Worm (Caenorhabditis elegans) whole organism, L3 larva: ENCODE results near the gene F55A4.13.

Experiments
- ZK546.5 ChIP-seq: sonication (generic microtip); optimal IDR thresholded peaks from 2 replicates; lab custom pipeline; 2017; ENCODE audit warnings: missing biosample characterization, missing genetic modification characterization
- aly-2 ChIP-seq: fragments of 150-350 bp; optimal IDR thresholded peaks from 2 replicates; lab custom pipeline; 2014; ENCODE audit warnings: missing biosample characterization, missing genetic modification characterization
- ama-1 ChIP-seq: fragments of 150-350 bp; optimal IDR thresholded peaks from 2 replicates; lab custom pipeline; 2018
- ceh-16 ChIP-seq: sonication (generic microtip); optimal IDR thresholded peaks from 2 replicates; lab custom pipeline; 2017; ENCODE audit warnings: missing biosample characterization, missing genetic modification characterization
- ceh-82 ChIP-seq: fragments of 150-350 bp; optimal IDR thresholded peaks from 2 replicates; lab custom pipeline; 2014; ENCODE audit warnings: missing biosample characterization, missing genetic modification characterization
- ceh-9 ChIP-seq: sonication (generic microtip); optimal IDR thresholded peaks from 2 replicates; lab custom pipeline; 2018; ENCODE audit warnings: missing biosample characterization, missing genetic modification characterization
- daf-12 ChIP-seq: fragments of 150-350 bp; optimal IDR thresholded peaks from 2 replicates; lab custom pipeline; 2014; ENCODE audit warnings: missing biosample characterization, missing genetic modification reagents, missing genetic modification characterization
- egl-5 ChIP-seq: fragments of 150-350 bp; optimal IDR thresholded peaks from 2 replicates; lab custom pipeline; 2017; ENCODE audit warnings: missing biosample characterization, missing genetic modification reagents, missing genetic modification characterization, inconsistent platforms
- elt-1 ChIP-seq: fragments of 150-350 bp; optimal IDR thresholded peaks from 2 replicates; lab custom pipeline; 2014; ENCODE audit warnings: missing biosample characterization, missing genetic modification characterization
- elt-2 ChIP-seq: sonication (generic microtip); optimal IDR thresholded peaks from 2 replicates; lab custom pipeline; 2016; ENCODE audit warnings: missing genetic modification reagents, mild to moderate bottlenecking, missing genetic modification characterization, missing compliant biosample characterization
- eor-1 ChIP-seq, 2 experiments: fragments of 150-350 bp; optimal IDR thresholded peaks; 2 replicates each; lab custom pipeline; 2014 to 2018; ENCODE audit warnings: missing biosample characterization in 2 of 2, missing genetic modification characterization in 2 of 2
- fkh-10 ChIP-seq: sonication (generic microtip); optimal IDR thresholded peaks from 2 replicates; lab custom pipeline; 2017; ENCODE audit warnings: missing biosample characterization, missing genetic modification reagents, missing genetic modification characterization
- fkh-2 ChIP-seq: fragments of 150-350 bp; optimal IDR thresholded peaks from 2 replicates; lab custom pipeline; 2014; ENCODE audit warnings: missing biosample characterization, missing genetic modification reagents, missing genetic modification characterization
- hmg-11 ChIP-seq: sonication (generic microtip); optimal IDR thresholded peaks from 2 replicates; lab custom pipeline; 2016; ENCODE audit warnings: missing genetic modification characterization, missing compliant biosample characterization
- jun-1 ChIP-seq: fragments of 150-350 bp; optimal IDR thresholded peaks from 2 replicates; lab custom pipeline; 2014; ENCODE audit warnings: missing biosample characterization, missing genetic modification reagents, missing genetic modification characterization
- lin-15B ChIP-seq: fragments of 150-350 bp; optimal IDR thresholded peaks from 2 replicates; lab custom pipeline; 2014; ENCODE audit warnings: missing biosample characterization, missing genetic modification characterization
- lin-39 ChIP-seq: fragments of 150-350 bp; optimal IDR thresholded peaks from 2 replicates; lab custom pipeline; 2018; ENCODE audit warnings: missing biosample characterization, missing genetic modification reagents, missing genetic modification characterization
- lsy-12 ChIP-seq: sonication (generic microtip); optimal IDR thresholded peaks from 2 replicates; lab custom pipeline; 2016; ENCODE audit warnings: mild to moderate bottlenecking, missing genetic modification characterization, missing compliant biosample characterization
- mdl-1 ChIP-seq: fragments of 150-350 bp; optimal IDR thresholded peaks from 2 replicates; lab custom pipeline; 2014; ENCODE audit warnings: missing biosample characterization, missing genetic modification characterization
- mml-1 ChIP-seq: fragments of 150-350 bp; sonication (generic microtip); optimal IDR thresholded peaks from 3 replicates; lab custom pipeline; 2014; ENCODE audit warnings: missing biosample characterization, missing genetic modification characterization
- nfya-1 ChIP-seq: sonication (generic microtip); optimal IDR thresholded peaks from 2 replicates; lab custom pipeline; 2017; ENCODE audit warnings: missing genetic modification characterization, mild to moderate bottlenecking, missing compliant biosample characterization, antibody characterized with exemption, moderate library complexity; ENCODE audit not compliant: insufficient read depth
- nhr-11 ChIP-seq: fragments of 150-350 bp; optimal IDR thresholded peaks from 2 replicates; lab custom pipeline; 2014; ENCODE audit warnings: missing biosample characterization, missing genetic modification characterization
- nhr-12 ChIP-seq: fragments of 150-350 bp; optimal IDR thresholded peaks from 2 replicates; lab custom pipeline; 2014; ENCODE audit warnings: missing biosample characterization, missing genetic modification characterization
- nhr-23 ChIP-seq: fragments of 150-350 bp; optimal IDR thresholded peaks from 2 replicates; lab custom pipeline; 2014; ENCODE audit warnings: missing biosample characterization, missing genetic modification reagents, missing genetic modification characterization
- nhr-237 ChIP-seq: fragments of 150-350 bp; optimal IDR thresholded peaks from 2 replicates; lab custom pipeline; 2014; ENCODE audit warnings: missing biosample characterization, missing genetic modification characterization
- nhr-25 ChIP-seq: sonication (generic microtip); optimal IDR thresholded peaks from 2 replicates; lab custom pipeline; 2017; ENCODE audit warnings: missing biosample characterization, missing genetic modification characterization
- nhr-43 ChIP-seq: sonication (generic microtip); optimal IDR thresholded peaks from 2 replicates; lab custom pipeline; 2016; ENCODE audit warnings: mild to moderate bottlenecking, missing genetic modification characterization, missing compliant biosample characterization; ENCODE audit not compliant: poor library complexity, severe bottlenecking
- nhr-76 ChIP-seq: fragments of 150-350 bp; sonication (generic microtip); optimal IDR thresholded peaks from 5 replicates; lab custom pipeline; 2014; ENCODE audit warnings: missing biosample characterization, missing genetic modification characterization
- pha-4 ChIP-seq: fragments of 150-350 bp; optimal IDR thresholded peaks from 2 replicates; lab custom pipeline; 2014; ENCODE audit warnings: missing biosample characterization, missing genetic modification reagents, missing genetic modification characterization
- pqm-1 ChIP-seq: fragments of 150-350 bp; optimal IDR thresholded peaks from 2 replicates; lab custom pipeline; 2017; ENCODE audit warnings: missing biosample characterization, missing genetic modification characterization, inconsistent platforms
- snpc-4 ChIP-seq: fragments of 150-350 bp; optimal IDR thresholded peaks from 2 replicates; lab custom pipeline; 2014; ENCODE audit warnings: missing biosample characterization, missing genetic modification characterization
- tbx-2 ChIP-seq: sonication (generic microtip); optimal IDR thresholded peaks from 2 replicates; lab custom pipeline; 2016; ENCODE audit warnings: mild to moderate bottlenecking, missing genetic modification characterization, missing compliant biosample characterization
- unc-62 ChIP-seq: fragments of 150-350 bp; sonication (generic microtip); optimal IDR thresholded peaks from 4 replicates; lab custom pipeline; 2014; ENCODE audit warnings: missing biosample characterization, missing genetic modification reagents, missing genetic modification characterization
- zag-1 ChIP-seq: fragments of 150-350 bp; optimal IDR thresholded peaks from 2 replicates; lab custom pipeline; 2014; ENCODE audit warnings: missing biosample characterization, missing genetic modification characterization
- ztf-11 ChIP-seq: fragments of 150-350 bp; optimal IDR thresholded peaks from 2 replicates; lab custom pipeline; 2014; ENCODE audit warnings: missing biosample characterization, missing genetic modification characterization

Gene F55A4.13

ce11 chrX:1030867-1031266 is 13.5 kb upstream of the F55A4.13 start:
- TF ChIP-seq elt-2 (tag; lab: Kevin White, UChicago) (no peak), pha-4 (tag; lab: Kevin White, UChicago) (no peak), zag-1 (no peak), hmg-11 (tag; lab: Kevin White, UChicago) (no peak), nhr-25 (tag; lab: Kevin White, UChicago) (no peak)
- TF ChIP-seq, all 47 proteins: peak for 0

- TF ChIP-seq mdl-1: no peak
- no peak for TF ChIP-seq ZK546.5 (tag; lab: Kevin White, UChicago)
- TF ChIP-seq lin-15B: no peak
- no peak for TF ChIP-seq unc-62 (GFP tag; lab: Kevin White, UChicago)
- TF ChIP-seq eor-1 (tag; optimal IDR thresholded peaks at IDR 0.05; lab: Kevin White, UChicago): no peak
- TF ChIP-seq daf-12 (tag; lab: Kevin White, UChicago): no peak
- TF ChIP-seq nfya-1: no peak
- TF ChIP-seq ceh-16 (tag; lab: Kevin White, UChicago): no peak
- no peak for TF ChIP-seq nhr-237
- no peak for TF ChIP-seq fkh-10 (GFP tag; lab: Kevin White, UChicago)
- no peak for TF ChIP-seq pqm-1 (tag; lab: Kevin White, UChicago)
- no peak for TF ChIP-seq snpc-4
- no peak for TF ChIP-seq ceh-82 (tag; lab: Kevin White, UChicago)
- TF ChIP-seq ztf-11: no peak
- TF ChIP-seq nhr-76 (tag; lab: Kevin White, UChicago): no peak
- TF ChIP-seq fkh-2 (tag; lab: Kevin White, UChicago): no peak
- TF ChIP-seq elt-1 (tag; lab: Kevin White, UChicago): no peak
- TF ChIP-seq mml-1 (tag; lab: Kevin White, UChicago): no peak
Measured at ce11 chrX:1027370-1027769, 10.0 kb upstream of the F55A4.13 start.

- TF ChIP-seq egl-5 (no peak), nhr-25 (tag; lab: Kevin White, UChicago) (peak; percentile 72), nhr-43 (tag; lab: Kevin White, UChicago) (peak; percentile 57), nhr-23 (tag; lab: Kevin White, UChicago) (peak; percentile 21)
Measured at ce11 chrX:1026722-1027121, 9.4 kb upstream of the F55A4.13 start.

- no peak for TF ChIP-seq ama-1 (lab: Kevin White, UChicago)
- TF ChIP-seq fkh-2 (tag; lab: Kevin White, UChicago): no peak
- no peak for TF ChIP-seq nhr-23 (tag; lab: Kevin White, UChicago)
- no peak for TF ChIP-seq ceh-16 (tag; lab: Kevin White, UChicago)
- no peak for TF ChIP-seq nhr-12 (tag; lab: Kevin White, UChicago)
- TF ChIP-seq aly-2 (tag; lab: Kevin White, UChicago): no peak
- TF ChIP-seq fkh-10 (GFP tag; lab: Kevin White, UChicago): no peak
- TF ChIP-seq ztf-11: no peak
- no peak for TF ChIP-seq ceh-9 (tag; lab: Kevin White, UChicago)
- TF ChIP-seq nhr-11 (tag; lab: Kevin White, UChicago): no peak
- TF ChIP-seq nhr-43 (tag; lab: Kevin White, UChicago): no peak
- TF ChIP-seq tbx-2: no peak
- no peak for TF ChIP-seq lsy-12
- TF ChIP-seq ceh-82 (tag; lab: Kevin White, UChicago): no peak
Measured at ce11 chrX:1025010-1025409, 7.7 kb upstream of the F55A4.13 start, which contains the start of gene F55A4.3. F55A4.3 (minus strand) TSS chrX:1025110.

ce11 chrX:1021835-1022311 is 4.5 kb upstream of the F55A4.13 start:
- TF ChIP-seq lin-15B (peak; percentile 7), lin-39 (tag; lab: Kevin White, UChicago) (peak; percentile 89), nhr-43 (tag; lab: Kevin White, UChicago) (no peak), hmg-11 (tag; lab: Kevin White, UChicago) (peak; percentile 66), jun-1 (no peak), egl-5 (no peak), fkh-10 (GFP tag; lab: Kevin White, UChicago) (peak; percentile 1)
